Worm (Caenorhabditis elegans) whole organism, late embryonic: ENCODE measurements around the gene Y111B2A.12.
A peak's percentile ranks its signal among the peaks of the same experiment; 100 is the strongest.

Experiments
- C08G9.2 ChIP-seq: sonication (generic microtip); optimal IDR thresholded peaks from 2 replicates; lab custom pipeline; 2016; ENCODE audit warnings: mild to moderate bottlenecking, missing genetic modification characterization, moderate library complexity, missing compliant biosample characterization
- Y22D7AL.16 ChIP-seq: sonication (generic microtip); optimal IDR thresholded peaks from 2 replicates; lab custom pipeline; 2016; ENCODE audit warnings: missing genetic modification characterization, missing compliant biosample characterization
- ceh-18 ChIP-seq: sonication (generic microtip); optimal IDR thresholded peaks from 2 replicates; lab custom pipeline; 2016; ENCODE audit warnings: missing genetic modification characterization, missing compliant biosample characterization
- ceh-24 ChIP-seq: sonication (generic microtip); optimal IDR thresholded peaks from 2 replicates; lab custom pipeline; 2016; ENCODE audit warnings: mild to moderate bottlenecking, missing genetic modification characterization, missing compliant biosample characterization
- ceh-31 ChIP-seq: sonication (generic microtip); optimal IDR thresholded peaks from 2 replicates; lab custom pipeline; 2016; ENCODE audit warnings: missing genetic modification characterization, missing compliant biosample characterization
- ceh-9 ChIP-seq: sonication (generic microtip); optimal IDR thresholded peaks from 2 replicates; lab custom pipeline; 2016; ENCODE audit warnings: mild to moderate bottlenecking, missing genetic modification characterization, inconsistent platforms, missing compliant biosample characterization
- elt-4 ChIP-seq: sonication (generic microtip); optimal IDR thresholded peaks from 2 replicates; lab custom pipeline; 2016; ENCODE audit warnings: missing genetic modification characterization, missing compliant biosample characterization
- hlh-30 ChIP-seq: sonication (generic microtip); optimal IDR thresholded peaks from 2 replicates; lab custom pipeline; 2017; ENCODE audit warnings: antibody characterized with exemption, missing genetic modification characterization, missing compliant biosample characterization; ENCODE audit not compliant: insufficient read depth
- nfya-1 ChIP-seq: sonication (generic microtip); optimal IDR thresholded peaks from 2 replicates; lab custom pipeline; 2017; ENCODE audit warnings: missing genetic modification characterization, mild to moderate bottlenecking, missing compliant biosample characterization, antibody characterized with exemption, moderate library complexity
- ref-2 ChIP-seq: sonication (generic microtip); optimal IDR thresholded peaks from 2 replicates; lab custom pipeline; 2016; ENCODE audit warnings: missing genetic modification characterization, missing compliant biosample characterization
- rnt-1 ChIP-seq: sonication (generic microtip); optimal IDR thresholded peaks from 2 replicates; lab custom pipeline; 2016; ENCODE audit warnings: missing genetic modification characterization, missing compliant biosample characterization
- tbx-2 ChIP-seq: sonication (generic microtip); optimal IDR thresholded peaks from 2 replicates; lab custom pipeline; 2016; ENCODE audit warnings: missing genetic modification characterization, missing compliant biosample characterization
- tbx-7 ChIP-seq: sonication (generic microtip); optimal IDR thresholded peaks from 2 replicates; lab custom pipeline; 2016; ENCODE audit warnings: missing genotype, missing genetic modification characterization, missing compliant biosample characterization
- unc-55 ChIP-seq: sonication (generic microtip); optimal IDR thresholded peaks from 2 replicates; lab custom pipeline; 2017; ENCODE audit warnings: missing biosample characterization, missing genetic modification reagents, missing genetic modification characterization

Gene Y111B2A.12

DNA sequence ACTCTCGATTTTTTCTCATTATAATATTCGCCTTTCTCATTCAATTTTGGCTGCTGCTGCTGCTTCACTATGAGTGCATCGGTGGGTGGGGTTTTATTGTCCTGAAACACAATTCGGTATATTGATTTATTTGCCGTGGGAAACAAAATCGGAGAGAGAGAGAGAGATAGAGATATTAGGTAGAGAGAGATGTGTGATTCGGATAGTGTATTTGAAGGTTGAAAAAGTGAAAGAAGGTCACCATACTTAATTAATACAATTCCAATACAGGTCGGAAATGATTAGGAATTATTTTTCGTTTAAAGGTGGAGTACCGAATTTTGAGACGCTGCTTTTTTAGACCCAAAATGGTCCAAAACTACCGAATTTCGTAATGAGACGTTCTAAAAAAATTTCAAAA, 53.1 kb downstream of the Y111B2A.12 start, which contains the start of gene tpst-1:
TSS of gene tpst-1 (minus strand) at position 101 of the 400 bp plus-strand sequence.
- TF ChIP-seq ceh-9 (tag; lab: Kevin White, UChicago), result no peak
- TF ChIP-seq unc-55 (GFP tag; lab: Kevin White, UChicago), result no peak
- TF ChIP-seq, all 69 proteins: peak for 0

- TF ChIP-seq ceh-31 (tag; lab: Kevin White, UChicago) (peak; percentile 68), tbx-2 (tag; lab: Kevin White, UChicago) (peak; percentile 60), ref-2 (tag; lab: Kevin White, UChicago) (peak; percentile 24), hlh-30 (peak; percentile 63), C08G9.2 (tag; lab: Kevin White, UChicago) (peak; percentile 61), ceh-18 (peak; percentile 61), rnt-1 (peak; percentile 46), nfya-1 (tag; lab: Kevin White, UChicago) (peak; percentile 12)
These were observed 56.4 kb downstream of the Y111B2A.12 start for ce11 chrIII:12665500-12665907.

ce11 chrIII:12668821-12669220, 59.7 kb downstream of the Y111B2A.12 start:
- TF ChIP-seq tbx-7 (no peak), elt-4 (tag; lab: Kevin White, UChicago) (no peak), rnt-1 (no peak), ceh-24 (no peak), Y22D7AL.16 (tag; lab: Kevin White, UChicago) (no peak), ceh-9 (tag; lab: Kevin White, UChicago) (no peak), ceh-18 (no peak), C08G9.2 (tag; lab: Kevin White, UChicago) (no peak)
